Worm (Caenorhabditis elegans) whole organism, L2 larva: Measurements from ENCODE around the gene srh-127.

Experiments used
- R02D3.7 ChIP-seq: fragments of 150-350 bp; optimal IDR thresholded peaks from 2 replicates; lab custom pipeline; 2014; ENCODE audit warnings: missing biosample characterization, missing genetic modification characterization
- ZK546.5 ChIP-seq: sonication (generic microtip); optimal IDR thresholded peaks from 2 replicates; lab custom pipeline; 2017; ENCODE audit warnings: missing biosample characterization, missing genetic modification characterization
- ceh-82 ChIP-seq: fragments of 150-350 bp; optimal IDR thresholded peaks from 2 replicates; lab custom pipeline; 2014; ENCODE audit warnings: missing biosample characterization, missing genetic modification characterization
- dmd-4 ChIP-seq: sonication (generic microtip); optimal IDR thresholded peaks from 2 replicates; lab custom pipeline; 2017; ENCODE audit warnings: missing biosample characterization, missing genetic modification characterization
- elt-1 ChIP-seq: fragments of 150-350 bp; optimal IDR thresholded peaks from 2 replicates; lab custom pipeline; 2014; ENCODE audit warnings: missing biosample characterization, missing genetic modification characterization
- elt-3 ChIP-seq: sonication (generic microtip); optimal IDR thresholded peaks from 2 replicates; lab custom pipeline; 2017; ENCODE audit warnings: missing biosample characterization, missing genetic modification characterization
- nhr-237 ChIP-seq: fragments of 150-350 bp; optimal IDR thresholded peaks from 2 replicates; lab custom pipeline; 2014; ENCODE audit warnings: missing biosample characterization, missing genetic modification characterization

DNA sequence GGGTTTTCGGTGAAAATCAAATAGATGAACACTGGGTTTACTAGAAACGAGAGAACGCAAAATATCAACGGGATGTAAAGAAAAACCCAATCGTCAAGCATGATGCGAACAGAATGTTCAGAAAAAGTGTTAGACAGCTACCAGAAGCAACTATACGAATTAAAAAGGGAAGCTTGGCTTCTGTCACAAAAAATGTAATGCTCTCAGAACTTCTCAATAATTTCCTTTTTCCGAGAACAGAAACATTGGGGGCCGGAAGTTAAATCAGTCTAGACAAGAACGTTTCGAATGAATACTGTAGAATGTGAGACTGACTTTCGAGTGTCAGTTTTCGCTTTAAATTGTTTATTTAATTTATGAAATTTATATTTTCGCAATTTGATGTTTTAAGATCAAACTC is 33.3 kb upstream of the srh-127 start, which contains the start of gene srj-54:
- TF ChIP-seq ceh-82 (tag; lab: Kevin White, UChicago) (no peak), dmd-4 (tag; lab: Kevin White, UChicago) (no peak), elt-1 (tag; lab: Kevin White, UChicago) (no peak), elt-3 (no peak), R02D3.7 (no peak), ZK546.5 (no peak), nhr-237 (tag; lab: Kevin White, UChicago) (no peak)
